Worm (Caenorhabditis elegans): ENCODE data around the gene Y73B6BL.22.

The Y73B6BL.22 gene

DNA sequence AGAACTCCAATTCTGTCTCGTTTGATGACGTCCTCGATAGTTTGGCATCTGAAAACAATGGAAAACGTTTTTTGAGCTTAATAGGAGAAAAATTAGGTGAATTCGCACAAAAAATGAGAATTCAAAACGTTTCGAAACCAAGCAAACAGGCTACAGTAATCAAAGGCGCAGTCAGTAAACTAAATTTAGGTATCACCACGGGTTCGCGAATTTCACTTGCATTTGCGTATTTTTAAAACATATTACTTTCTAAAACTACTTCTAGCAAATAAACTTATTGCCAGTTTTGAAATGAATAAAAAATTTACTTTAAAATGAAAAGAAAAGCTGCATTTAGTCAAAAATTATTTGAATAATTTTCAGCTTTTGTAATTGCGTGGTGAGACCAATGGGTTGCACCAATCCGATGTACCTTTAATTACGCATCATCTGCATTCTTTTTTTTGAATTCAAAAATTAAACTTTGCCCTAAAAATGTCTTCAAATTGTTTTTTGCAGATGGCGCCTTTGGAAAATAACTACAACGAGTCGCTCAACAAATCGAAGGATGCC is 2.7 kb upstream of the Y73B6BL.22 start, which contains the start of the genes Y73B6BL.23 and htp-2:
Gene Y73B6BL.23 (minus strand): TSS at position 51 of the 552 bp plus-strand sequence.
Gene htp-2 (plus strand): TSS at position 492 of the 552 bp plus-strand sequence.
- TF ChIP-seq tra-4 (tag; optimal IDR thresholded peaks at IDR 0.05) = no peak
- TF ChIP-seq F13C5.2 (tag; optimal IDR thresholded peaks at IDR 0.05) = no peak
- TF ChIP-seq scrt-1 (GFP tag; IDR thresholded peaks at IDR 0.05) = no peak
- no peak for TF ChIP-seq hmbx-1 (tag; optimal IDR thresholded peaks at IDR 0.05)
- TF ChIP-seq tbx-37 (GFP tag; conservative IDR thresholded peaks at IDR 0.05) = no peak
- TF ChIP-seq B0310.2 (tag; optimal IDR thresholded peaks at IDR 0.05) = no peak
- no peak for TF ChIP-seq sea-1 (GFP tag; conservative IDR thresholded peaks at IDR 0.05)
- TF ChIP-seq ceh-36 (tag; optimal IDR thresholded peaks at IDR 0.05) = no peak
- TF ChIP-seq aly-1 (tag; optimal IDR thresholded peaks at IDR 0.05) = no peak
- TF ChIP-seq flt-1 (GFP tag; IDR thresholded peaks at IDR 0.05) = no peak
- no peak for TF ChIP-seq tbx-11 (GFP tag; IDR thresholded peaks at IDR 0.05)
- TF ChIP-seq pes-1 (GFP tag; IDR thresholded peaks at IDR 0.05) = no peak

DNA sequence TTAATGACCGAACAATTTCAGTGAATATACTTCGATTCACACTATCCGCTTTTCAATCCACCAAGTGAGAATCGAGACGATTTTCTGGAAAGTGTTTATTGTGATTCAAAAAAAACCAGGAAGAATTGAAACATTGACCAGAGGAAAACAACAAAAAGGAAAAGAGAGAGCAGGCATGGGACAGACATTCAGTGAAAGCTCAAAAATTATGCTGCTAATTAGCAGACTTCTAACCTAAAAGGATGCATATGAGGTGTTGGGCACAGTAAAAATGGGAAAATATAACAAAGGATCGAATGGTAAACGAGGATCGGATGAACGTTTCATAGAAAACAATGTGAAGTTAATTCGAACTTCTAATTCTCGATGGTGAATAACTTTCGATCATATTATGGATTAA is 1.2 kb upstream of the Y73B6BL.22 start:
- no peak for TF ChIP-seq ama-1 (optimal IDR thresholded peaks at IDR 0.05)
- TF ChIP-seq flt-1 (GFP tag; IDR thresholded peaks at IDR 0.05) = no peak
- TF ChIP-seq pes-1 (GFP tag; IDR thresholded peaks at IDR 0.05) = no peak
- TF ChIP-seq aly-1 (tag; optimal IDR thresholded peaks at IDR 0.05) = no peak
- no peak for TF ChIP-seq tbx-11 (GFP tag; IDR thresholded peaks at IDR 0.05)
- TF ChIP-seq hmbx-1 (tag; optimal IDR thresholded peaks at IDR 0.05) = no peak
- no peak for TF ChIP-seq hmg-4 (GFP tag; optimal IDR thresholded peaks at IDR 0.05)
- TF ChIP-seq ceh-36 (tag; optimal IDR thresholded peaks at IDR 0.05) = no peak
- TF ChIP-seq tbx-37 (GFP tag; conservative IDR thresholded peaks at IDR 0.05) = no peak
- TF ChIP-seq sea-1 (GFP tag; conservative IDR thresholded peaks at IDR 0.05) = no peak
- no peak for TF ChIP-seq ets-7 (tag; optimal IDR thresholded peaks at IDR 0.05)
- TF ChIP-seq hnd-1 (tag; optimal IDR thresholded peaks at IDR 0.05) = no peak
- no peak for TF ChIP-seq F13C5.2 (tag; optimal IDR thresholded peaks at IDR 0.05)
- no peak for TF ChIP-seq B0310.2 (tag; optimal IDR thresholded peaks at IDR 0.05)
- TF ChIP-seq scrt-1 (GFP tag; IDR thresholded peaks at IDR 0.05) = no peak
- TF ChIP-seq ceh-13 (GFP tag; optimal IDR thresholded peaks at IDR 0.05) = no peak
- no peak for TF ChIP-seq tra-4 (tag; optimal IDR thresholded peaks at IDR 0.05)

DNA sequence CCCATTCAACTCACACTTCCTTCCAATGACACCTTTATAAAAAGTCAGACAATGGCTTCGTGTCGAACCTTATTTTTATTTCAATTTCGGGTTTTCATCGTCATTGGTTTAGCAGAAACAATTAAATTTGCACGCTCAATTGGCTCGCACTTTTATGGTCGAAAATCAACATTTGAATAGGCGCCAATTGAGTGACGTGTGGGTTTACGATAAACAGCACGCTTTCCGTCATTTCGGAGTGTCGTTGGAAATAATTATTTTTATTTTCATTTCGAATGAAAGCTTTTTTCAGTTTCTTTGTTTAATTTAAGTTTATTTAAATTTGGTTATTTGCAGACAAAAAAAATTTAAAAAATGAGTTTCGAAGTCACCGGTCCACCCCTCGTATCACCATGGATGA is 1.3 kb downstream of the Y73B6BL.22 start, which contains the start of gene exos-2:
Gene exos-2 (plus strand): TSS at position 330 of the 400 bp plus-strand sequence.
- TF ChIP-seq scrt-1 (GFP tag; IDR thresholded peaks at IDR 0.05) = no peak
- no peak for TF ChIP-seq tbx-37 (GFP tag; conservative IDR thresholded peaks at IDR 0.05)
- TF ChIP-seq tbx-11 (GFP tag; IDR thresholded peaks at IDR 0.05) = no peak
- TF ChIP-seq pes-1 (GFP tag; IDR thresholded peaks at IDR 0.05) = no peak
- no peak for TF ChIP-seq hmg-4 (GFP tag; optimal IDR thresholded peaks at IDR 0.05)
- TF ChIP-seq B0310.2 (tag; optimal IDR thresholded peaks at IDR 0.05) = no peak
- TF ChIP-seq tra-4 (tag; optimal IDR thresholded peaks at IDR 0.05) = no peak
- no peak for TF ChIP-seq hnd-1 (tag; optimal IDR thresholded peaks at IDR 0.05)
- no peak for TF ChIP-seq hmbx-1 (tag; optimal IDR thresholded peaks at IDR 0.05)

DNA sequence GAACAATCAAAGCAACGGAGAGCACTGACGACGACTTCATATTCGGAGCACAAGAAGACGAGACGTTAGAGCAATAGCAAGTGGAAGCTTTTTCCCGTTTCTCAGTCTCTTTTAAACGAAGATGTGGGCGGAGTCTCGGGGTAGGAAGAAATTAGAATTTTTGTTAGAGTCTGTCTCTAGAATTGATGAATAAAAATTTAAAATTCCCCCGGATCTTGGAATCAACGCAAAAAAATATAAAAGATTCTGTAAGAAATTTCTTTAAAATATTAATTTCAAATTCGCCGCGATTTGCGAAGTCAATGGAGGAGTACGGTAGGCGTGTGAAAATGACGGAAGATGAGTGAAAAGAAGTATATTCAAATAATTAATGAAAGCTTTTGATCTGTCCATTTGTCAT is 3.0 kb downstream of the Y73B6BL.22 start, which contains the start of gene nlp-71:
Gene nlp-71 (minus strand): TSS at position 101 of the 400 bp plus-strand sequence.
- no peak for TF ChIP-seq scrt-1 (GFP tag; IDR thresholded peaks at IDR 0.05)
- no peak for TF ChIP-seq aly-1 (tag; optimal IDR thresholded peaks at IDR 0.05)
- TF ChIP-seq pes-1 (GFP tag; IDR thresholded peaks at IDR 0.05) = no peak
- TF ChIP-seq tbx-11 (GFP tag; IDR thresholded peaks at IDR 0.05) = no peak
- TF ChIP-seq tbx-37 (GFP tag; conservative IDR thresholded peaks at IDR 0.05) = no peak
- TF ChIP-seq hmbx-1 (tag; optimal IDR thresholded peaks at IDR 0.05) = no peak

DNA sequence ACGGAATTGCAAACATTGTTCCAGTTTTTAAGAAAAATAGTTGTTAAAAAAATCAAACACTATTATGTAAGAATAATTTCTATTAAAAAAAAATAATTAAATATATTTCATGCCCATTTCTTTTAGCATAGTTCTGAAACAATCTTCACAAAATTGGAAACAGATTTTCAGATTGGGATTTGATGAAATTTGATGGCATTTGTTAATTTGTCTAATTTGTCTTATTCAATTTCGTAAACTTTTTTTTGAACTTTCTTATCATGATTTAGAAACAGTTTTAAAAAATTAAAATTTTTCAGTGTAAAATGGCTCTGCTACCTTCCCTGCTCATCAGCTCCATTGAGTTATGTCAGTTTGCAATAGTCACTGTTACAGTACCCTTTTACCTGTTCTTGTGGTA is 11.6 kb downstream of the Y73B6BL.22 start, which contains the start of gene srv-13:
Gene srv-13 (plus strand): TSS at position 301 of the 400 bp plus-strand sequence.
- TF ChIP-seq flt-1 (GFP tag; IDR thresholded peaks at IDR 0.05) (no peak), F13C5.2 (tag; optimal IDR thresholded peaks at IDR 0.05) (no peak), tra-4 (tag; optimal IDR thresholded peaks at IDR 0.05) (no peak), ama-1 (optimal IDR thresholded peaks at IDR 0.05) (no peak), ceh-36 (tag; optimal IDR thresholded peaks at IDR 0.05) (no peak), pes-1 (GFP tag; IDR thresholded peaks at IDR 0.05) (no peak), tbx-11 (GFP tag; IDR thresholded peaks at IDR 0.05) (no peak), hmg-4 (GFP tag; optimal IDR thresholded peaks at IDR 0.05) (no peak), scrt-1 (GFP tag; IDR thresholded peaks at IDR 0.05) (no peak), hmbx-1 (tag; optimal IDR thresholded peaks at IDR 0.05) (no peak), ceh-13 (GFP tag; optimal IDR thresholded peaks at IDR 0.05) (no peak), sea-1 (GFP tag; conservative IDR thresholded peaks at IDR 0.05) (no peak), tbx-37 (GFP tag; conservative IDR thresholded peaks at IDR 0.05) (no peak), hnd-1 (tag; optimal IDR thresholded peaks at IDR 0.05) (no peak), aly-1 (tag; optimal IDR thresholded peaks at IDR 0.05) (no peak), B0310.2 (tag; optimal IDR thresholded peaks at IDR 0.05) (no peak), ets-7 (tag; optimal IDR thresholded peaks at IDR 0.05) (no peak)

DNA sequence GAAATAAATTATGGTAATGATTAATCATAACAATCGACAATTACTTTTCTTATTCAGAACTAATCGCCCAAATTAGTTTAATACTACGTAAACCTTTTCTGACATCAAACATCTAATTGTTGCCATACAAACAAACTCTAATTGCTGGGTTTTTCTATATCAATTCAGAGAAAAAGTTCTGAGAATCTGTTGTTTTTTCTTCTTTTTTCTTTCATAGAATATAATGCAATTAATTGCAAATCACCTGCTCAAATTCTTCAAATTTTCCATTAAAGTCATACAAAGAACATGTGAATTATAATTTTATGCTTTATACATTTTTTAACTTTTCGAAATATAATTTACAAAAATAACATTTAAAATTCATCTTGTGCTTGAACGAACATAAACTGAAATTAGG is 13.1 kb downstream of the Y73B6BL.22 start:
- TF ChIP-seq tbx-11 (GFP tag; IDR thresholded peaks at IDR 0.05) (no peak), flt-1 (GFP tag; IDR thresholded peaks at IDR 0.05) (no peak), tra-4 (tag; optimal IDR thresholded peaks at IDR 0.05) (no peak), scrt-1 (GFP tag; IDR thresholded peaks at IDR 0.05) (no peak), hmg-4 (GFP tag; optimal IDR thresholded peaks at IDR 0.05) (no peak), ceh-36 (tag; optimal IDR thresholded peaks at IDR 0.05) (no peak), ets-7 (tag; optimal IDR thresholded peaks at IDR 0.05) (no peak)

DNA sequence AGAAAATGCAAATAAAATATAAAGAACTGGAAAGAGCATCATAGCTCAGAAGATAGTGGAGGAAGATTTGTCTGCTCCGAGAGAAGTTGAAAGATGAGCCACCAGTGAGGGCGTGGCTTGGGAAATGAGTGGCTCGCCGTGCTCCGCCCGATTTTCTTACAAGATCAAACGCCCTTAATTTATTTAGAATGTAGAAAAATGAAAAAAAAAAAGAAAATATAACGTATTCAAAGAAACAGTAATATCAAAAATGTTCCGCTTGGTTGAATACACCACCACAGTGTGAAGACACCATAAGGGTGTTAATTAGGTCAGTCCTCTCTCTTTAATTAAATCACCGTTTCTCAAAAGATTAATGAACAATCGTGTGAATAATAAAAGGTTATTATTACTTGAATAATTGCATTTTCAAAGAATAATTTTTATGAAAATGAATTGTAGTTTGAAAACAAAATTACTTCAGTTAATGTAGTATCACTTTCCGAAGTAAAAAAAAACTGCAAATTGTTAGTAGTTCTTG is 14.0 kb downstream of the Y73B6BL.22 start, which contains the start of gene sfrp-1:
Gene sfrp-1 (minus strand): TSS at position 51 of the 520 bp plus-strand sequence.
- TF ChIP-seq hmbx-1 (tag; optimal IDR thresholded peaks at IDR 0.05) = no peak
- no peak for TF ChIP-seq ama-1 (optimal IDR thresholded peaks at IDR 0.05)
- TF ChIP-seq ceh-36 (tag; optimal IDR thresholded peaks at IDR 0.05) = no peak
